Fruit fly (Drosophila melanogaster): ENCODE measurements around the gene Marf.
A peak's percentile ranks its signal among the peaks of the same experiment; 100 is the strongest.

Gene Marf

DNA sequence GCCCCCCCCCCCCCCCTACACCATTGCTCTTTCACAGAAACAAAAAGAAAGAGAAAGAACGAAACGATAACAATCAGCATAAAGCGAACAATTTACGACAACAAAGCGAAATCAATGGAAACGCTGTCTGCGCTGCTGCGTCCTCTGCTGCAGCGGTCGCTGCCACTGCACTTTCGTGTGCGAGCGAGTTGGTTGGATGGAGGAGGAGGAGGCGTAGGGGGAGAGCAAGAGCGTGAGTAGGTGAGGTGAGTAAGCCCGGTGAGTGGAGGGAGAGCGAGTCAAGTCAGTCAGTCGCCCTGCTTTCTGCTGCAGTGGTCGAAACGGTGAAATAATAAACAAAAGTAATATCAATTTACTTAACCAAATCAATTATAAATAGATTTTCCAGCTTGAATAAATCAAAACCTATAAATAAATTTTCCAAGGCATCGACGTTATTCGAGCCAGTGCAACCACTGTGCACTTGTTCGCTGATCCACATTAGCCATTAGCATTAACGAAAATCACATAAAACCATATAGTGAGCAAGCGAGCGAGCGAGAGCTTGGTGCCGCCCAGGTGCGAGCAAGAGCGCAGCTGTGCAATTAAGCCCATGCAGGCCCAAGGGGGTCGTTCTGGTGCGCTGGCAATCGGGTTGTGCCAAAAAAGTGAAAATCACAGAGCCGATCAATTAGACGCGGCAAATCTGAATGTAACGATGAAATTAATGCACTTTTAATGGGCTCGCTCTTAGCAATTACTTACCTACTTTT lies 21.8 kb upstream of the Marf start (continued):
- TF ChIP-seq esg (GFP tag; conservative IDR thresholded peaks at IDR 0.05): peak; percentile 31; the same call in 1 of the 2 replicates
- peak; percentile 90 for TF ChIP-seq crol (GFP tag; IDR thresholded peaks at IDR 0.05)
- TF ChIP-seq CG12744 (GFP tag; optimal IDR thresholded peaks at IDR 0.05): no peak
- TF ChIP-seq CG10959 (GFP tag; IDR thresholded peaks at IDR 0.05): no peak
- TF ChIP-seq Hmx (GFP tag; optimal IDR thresholded peaks at IDR 0.05): no peak
- TF ChIP-seq CG2116 (GFP tag; optimal IDR thresholded peaks at IDR 0.05): no peak
- TF ChIP-seq CG4360 (GFP tag; IDR thresholded peaks at IDR 0.05): 0 out of 2 replicates have a peak, but pooled peaks have one; percentile 41
- no peak for TF ChIP-seq ftz-f1 (GFP tag; optimal IDR thresholded peaks at IDR 0.05)
- 0 out of 2 replicates have a peak, but pooled peaks have one; percentile 7 for TF ChIP-seq slbo (GFP tag; IDR thresholded peaks at IDR 0.05)
- no peak for TF ChIP-seq klu (GFP tag; IDR thresholded peaks at IDR 0.05)
- TF ChIP-seq ato (GFP tag; IDR thresholded peaks at IDR 0.05; ENCODE audit: partially characterized antibody): no peak
- no peak for TF ChIP-seq CG14667 (GFP tag; IDR thresholded peaks at IDR 0.05)
- no peak for TF ChIP-seq fd3F (GFP tag; optimal IDR thresholded peaks at IDR 0.05)
- TF ChIP-seq CG32772 (GFP tag; IDR thresholded peaks at IDR 0.05): peak; percentile 70
- peak; percentile 15 for TF ChIP-seq CG1529 (GFP tag; optimal IDR thresholded peaks at IDR 0.05)
- TF ChIP-seq ken (GFP tag; IDR thresholded peaks at IDR 0.05): peak; percentile 85
- TF ChIP-seq zen (tag; optimal IDR thresholded peaks at IDR 0.05): no peak
- TF ChIP-seq D19A (tag; optimal IDR thresholded peaks at IDR 0.05): no peak
- TF ChIP-seq CG14050 (GFP tag; IDR thresholded peaks at IDR 0.05): peak; percentile 48; the same call in 1 of the 3 replicates
- TF ChIP-seq wek (GFP tag; optimal IDR thresholded peaks at IDR 0.05): no peak
- TF ChIP-seq HLH4C (GFP tag; IDR thresholded peaks at IDR 0.05; ENCODE audit: partially characterized antibody): peak; percentile 25; the same call in 1 of the 3 replicates
- no peak for TF ChIP-seq fru (optimal IDR thresholded peaks at IDR 0.05)

dm6 chrX:6344538-6345074 lies 21.1 kb upstream of the Marf start:
- TF ChIP-seq sug (tag; optimal IDR thresholded peaks at IDR 0.05) (peak; percentile 63), MTF-1 (GFP tag; optimal IDR thresholded peaks at IDR 0.05; ENCODE audit: borderline replicate concordance) (no peak), lab (GFP tag; optimal IDR thresholded peaks at IDR 0.05) (peak; percentile 54), CG31441 (GFP tag; IDR thresholded peaks at IDR 0.05) (no peak), CG3838 (GFP tag; optimal IDR thresholded peaks at IDR 0.05) (no peak), crol (GFP tag; IDR thresholded peaks at IDR 0.05) (peak; percentile 81)

dm6 chrX:6346153-6346552 lies 19.6 kb upstream of the Marf start:
- TF ChIP-seq Deaf1 (tag; optimal IDR thresholded peaks at IDR 0.05): peak; percentile 56
- no peak for TF ChIP-seq pb (GFP tag; optimal IDR thresholded peaks at IDR 0.05)
- TF ChIP-seq CoRest (tag; optimal IDR thresholded peaks at IDR 0.05): no peak
- no peak for TF ChIP-seq CG4854 (GFP tag; optimal IDR thresholded peaks at IDR 0.05)

DNA sequence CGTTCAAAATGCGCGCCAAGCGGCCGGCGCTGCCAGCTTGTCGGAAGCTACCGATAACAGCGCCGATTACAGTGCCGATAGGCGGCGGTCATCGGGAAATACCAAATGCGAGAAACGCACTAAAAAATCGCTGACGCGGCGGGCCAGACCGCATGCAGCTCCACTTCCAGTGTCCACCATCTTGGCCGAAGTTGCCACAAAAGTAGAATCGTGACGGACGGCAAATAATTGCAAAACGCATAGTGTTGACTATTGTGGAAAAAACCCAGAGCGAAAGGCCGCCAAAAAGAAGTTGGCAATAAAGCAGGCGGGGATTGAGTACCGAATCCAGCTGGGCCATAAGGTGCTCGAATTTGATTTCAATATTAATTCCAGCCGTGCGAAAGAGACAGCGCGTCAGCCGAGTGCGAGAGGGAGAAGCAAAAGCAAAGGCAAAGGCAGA lies 18.8 kb upstream of the Marf start, which contains the start of gene CG3847:
TSS of gene CG3847 (plus strand) at position 178 of the 442 bp plus-strand sequence.
- TF ChIP-seq CG16779 (GFP tag; IDR thresholded peaks at IDR 0.05) (no peak), Rx (GFP tag; IDR thresholded peaks at IDR 0.05) (no peak), pita (GFP tag; optimal IDR thresholded peaks at IDR 0.05) (no peak), emc (GFP tag; optimal IDR thresholded peaks at IDR 0.05) (peak; percentile 8), shn (GFP tag; optimal IDR thresholded peaks at IDR 0.05) (peak; percentile 48), CkIIα-i1 (GFP tag; IDR thresholded peaks at IDR 0.05) (no peak), nmo (GFP tag; optimal IDR thresholded peaks at IDR 0.05) (peak; percentile 69), ro (GFP tag; IDR thresholded peaks at IDR 0.05) (no peak), mld (GFP tag; IDR thresholded peaks at IDR 0.05; ENCODE audit: partially characterized antibody) (no peak), stwl (tag; optimal IDR thresholded peaks at IDR 0.05) (peak; percentile 90), CG4424 (GFP tag; optimal IDR thresholded peaks at IDR 0.05) (no peak), CG2120 (GFP tag; optimal IDR thresholded peaks at IDR 0.05) (peak; percentile 51), Atf-2 (GFP tag; optimal IDR thresholded peaks at IDR 0.05) (no peak), eve (GFP tag; optimal IDR thresholded peaks at IDR 0.05) (no peak), dm (GFP tag; optimal IDR thresholded peaks at IDR 0.05) (peak; percentile 65), ranshi (GFP tag; IDR thresholded peaks at IDR 0.05) (0 out of 2 replicates have a peak, but pooled peaks have one; percentile 44)

Data from whole organism, embryonic.